Worm (Caenorhabditis elegans): ENCODE results near the gene Y40C5A.4.

DNA sequence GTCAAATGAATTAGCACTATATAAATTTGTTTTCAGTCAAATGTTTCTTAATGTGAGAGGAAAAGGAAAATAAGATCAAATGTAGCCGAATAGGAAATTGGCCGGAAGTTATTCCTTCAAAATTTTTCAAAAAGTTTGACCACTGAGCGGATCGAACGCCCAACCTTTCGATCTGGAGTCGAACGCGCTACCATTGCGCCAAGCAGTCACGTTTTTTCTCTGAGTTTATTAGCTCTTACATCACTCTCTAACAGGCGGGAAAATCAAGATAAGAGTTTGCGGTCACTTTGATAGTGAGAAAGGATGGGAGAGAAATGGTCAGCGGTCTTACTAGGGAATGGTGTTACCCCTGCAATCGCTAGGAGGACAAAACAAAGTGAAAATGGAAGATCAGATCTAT is 20.9 kb downstream of the Y40C5A.4 start:
- TF ChIP-seq flt-1 (GFP tag; IDR thresholded peaks at IDR 0.05): peak; percentile 56; the same call in 1 of the 2 replicates
- no peak for TF ChIP-seq med-1 (GFP tag; optimal IDR thresholded peaks at IDR 0.05; ENCODE audit: insufficient read depth)
- no peak for TF ChIP-seq klf-2 (GFP tag; conservative IDR thresholded peaks at IDR 0.05)
